Worm (Caenorhabditis elegans) whole organism, midembryonic: ENCODE data around the gene let-413.

Source experiments
- T22C8.4 ChIP-seq: fragments of 200-800 bp; sonication (Bioruptor generic); IDR thresholded peaks from 2 replicates; pipeline ENCODE4 v1.3.6; 2022; ENCODE audit warnings: missing genetic modification characterization, missing compliant biosample characterization
- flt-1 ChIP-seq: fragments of 200-800 bp; sonication (Bioruptor generic); IDR thresholded peaks from 2 replicates; pipeline ENCODE4 v1.3.6; 2022; ENCODE audit warnings: missing genetic modification characterization, missing compliant biosample characterization
- klf-2 ChIP-seq: fragments of 200-800 bp; sonication (Bioruptor generic); conservative IDR thresholded peaks from 2 replicates; pipeline ENCODE4 v1.3.6; 2022; ENCODE audit warnings: missing genetic modification reagents, missing genetic modification characterization, missing compliant biosample characterization
- ref-1 ChIP-seq: fragments of 200-800 bp; sonication (Bioruptor generic); conservative IDR thresholded peaks from 2 replicates; pipeline ENCODE4 v1.3.6; 2022; ENCODE audit warnings: missing genetic modification reagents, missing genetic modification characterization, missing compliant biosample characterization
- ztf-23 ChIP-seq: fragments of 200-800 bp; sonication (Bioruptor generic); IDR thresholded peaks from 2 replicates; pipeline ENCODE4 v1.3.6; 2022; ENCODE audit warnings: missing genetic modification reagents, missing genetic modification characterization, missing compliant biosample characterization
- ztf-29 ChIP-seq: fragments of 200-800 bp; sonication (Bioruptor generic); IDR thresholded peaks from 2 replicates; pipeline ENCODE4 v1.3.6; 2022; ENCODE audit warnings: missing genetic modification reagents, missing genetic modification characterization, missing compliant biosample characterization

- TF ChIP-seq ztf-29 (GFP tag; lab: Robert Waterston, UW) (no peak), klf-2 (no peak), ref-1 (GFP tag; lab: Robert Waterston, UW) (no peak), T22C8.4 (no peak), ztf-23 (GFP tag; lab: Robert Waterston, UW) (no peak), flt-1 (GFP tag; lab: Robert Waterston, UW) (no peak)
Observed at ce11 chrV:8018919-8019318, 41.3 kb upstream of the let-413 start.
